Worm (Caenorhabditis elegans): Measurements from ENCODE around the gene cox-5A.

DNA sequence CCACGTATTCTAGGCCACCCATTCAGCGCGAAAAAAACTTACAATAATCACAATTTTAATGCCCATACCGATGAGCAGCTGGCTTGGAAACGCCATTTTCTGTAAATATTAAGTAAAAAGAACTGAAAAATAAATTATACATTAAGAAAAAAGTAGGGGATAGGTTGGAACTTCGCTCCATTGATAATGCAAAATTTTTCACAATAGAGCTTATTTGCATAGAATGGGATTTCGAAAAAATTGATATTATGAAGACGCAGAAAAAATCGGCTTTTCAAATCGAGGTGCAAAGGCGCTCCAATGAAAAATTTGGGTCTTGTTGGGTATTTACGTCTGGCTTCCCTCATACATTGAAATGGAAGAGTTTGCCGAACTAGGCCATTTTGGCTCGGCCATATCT is 13.3 kb downstream of the cox-5A start, which contains the start of gene Y37D8A.16:
- TF ChIP-seq unc-62 (GFP tag; optimal IDR thresholded peaks at IDR 0.05), result no peak
- no peak for TF ChIP-seq ZK546.5 (tag; optimal IDR thresholded peaks at IDR 0.05)
- TF ChIP-seq ztf-4 (tag; optimal IDR thresholded peaks at IDR 0.05), result no peak
- TF ChIP-seq aly-2 (tag; optimal IDR thresholded peaks at IDR 0.05), result no peak
- no peak for TF ChIP-seq nhr-12 (tag; optimal IDR thresholded peaks at IDR 0.05)
- TF ChIP-seq nfya-1 (tag; optimal IDR thresholded peaks at IDR 0.05; ENCODE audit: insufficient read depth), result no peak
- TF ChIP-seq R02D3.7 (tag; optimal IDR thresholded peaks at IDR 0.05), result no peak
- TF ChIP-seq fkh-10 (GFP tag; optimal IDR thresholded peaks at IDR 0.05), result no peak

All from whole organism, L3 larva.